Worm (Caenorhabditis elegans) whole organism, L4 larva: ENCODE data around the gene ubc-17.

Experiments
- aly-2 ChIP-seq: sonication (generic microtip); optimal IDR thresholded peaks from 2 replicates; lab custom pipeline; 2018; ENCODE audit warnings: missing biosample characterization, missing genetic modification characterization
- ceh-20 ChIP-seq: fragments of 200-800 bp; sonication (Bioruptor generic); IDR thresholded peaks from 2 replicates; pipeline ENCODE4 v1.3.6; 2022; ENCODE audit warnings: missing genetic modification reagents, missing genetic modification characterization, missing compliant biosample characterization
- fkh-10 ChIP-seq: fragments of 150-350 bp; optimal IDR thresholded peaks from 2 replicates; lab custom pipeline; 2014; ENCODE audit warnings: missing biosample characterization, missing genetic modification reagents, missing genetic modification characterization
- jun-1 ChIP-seq: fragments of 150-350 bp; optimal IDR thresholded peaks from 2 replicates; lab custom pipeline; 2014; ENCODE audit warnings: missing biosample characterization, missing genetic modification reagents, missing genetic modification characterization
- madf-5 ChIP-seq, 2 experiments: fragments of 200-800 bp; sonication (Bioruptor generic); IDR thresholded peaks; 2 replicates each; pipeline ENCODE4 v1.3.6; 2022; ENCODE audit warnings: missing compliant biosample characterization in 2 of 2, missing genetic modification characterization in 2 of 2
- mdl-1 ChIP-seq, 2 experiments: fragments of 150-350 bp in 1 of 2; sonication (generic microtip) in 1 of 2; optimal IDR thresholded peaks; 2 replicates each; lab custom pipeline; 2014 to 2017; ENCODE audit warnings: missing biosample characterization in 2 of 2, missing genetic modification characterization in 2 of 2
- nhr-76 ChIP-seq: fragments of 150-350 bp; optimal IDR thresholded peaks from 2 replicates; lab custom pipeline; 2014; ENCODE audit warnings: missing biosample characterization, missing genetic modification characterization

DNA sequence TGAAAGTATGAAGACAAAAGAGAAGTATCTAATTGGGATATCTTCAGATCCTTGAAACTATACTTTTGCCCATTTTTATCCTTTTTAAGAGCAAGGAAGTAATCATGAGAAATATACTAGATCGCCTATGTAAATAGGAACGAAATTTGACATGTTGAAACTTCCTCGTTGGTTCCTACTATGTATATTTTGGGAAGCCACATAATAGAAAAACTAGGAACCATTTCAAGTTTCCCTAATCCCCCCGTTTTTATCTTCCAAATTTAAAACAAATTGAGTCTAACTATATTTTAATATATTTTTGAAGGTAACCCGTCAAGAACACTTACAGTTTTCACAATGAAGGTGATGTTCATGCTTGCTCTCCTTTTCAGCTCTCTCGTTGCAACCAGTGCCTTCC is 21.6 kb upstream of the ubc-17 start, which contains the start of gene flp-26:
- TF ChIP-seq madf-5 (GFP tag; IDR thresholded peaks at IDR 0.05; lab: Robert Waterston, UW) (no peak), aly-2 (tag; lab: Kevin White, UChicago) (no peak), mdl-1 (tag; optimal IDR thresholded peaks at IDR 0.05; lab: Kevin White, UChicago) (no peak), nhr-76 (tag; lab: Kevin White, UChicago) (no peak), fkh-10 (GFP tag; lab: Kevin White, UChicago) (no peak), ceh-20 (GFP tag; lab: Robert Waterston, UW) (no peak), jun-1 (tag; lab: Kevin White, UChicago) (no peak)
